Worm (Caenorhabditis elegans): ENCODE data around the gene ttbk-8.1.
"Not testable (repeated sequence)": the region's sequence is repeated elsewhere in the genome, so short reads cannot be mapped to it uniquely, and the experiment has no call there.

ttbk-8.1 gene

DNA sequence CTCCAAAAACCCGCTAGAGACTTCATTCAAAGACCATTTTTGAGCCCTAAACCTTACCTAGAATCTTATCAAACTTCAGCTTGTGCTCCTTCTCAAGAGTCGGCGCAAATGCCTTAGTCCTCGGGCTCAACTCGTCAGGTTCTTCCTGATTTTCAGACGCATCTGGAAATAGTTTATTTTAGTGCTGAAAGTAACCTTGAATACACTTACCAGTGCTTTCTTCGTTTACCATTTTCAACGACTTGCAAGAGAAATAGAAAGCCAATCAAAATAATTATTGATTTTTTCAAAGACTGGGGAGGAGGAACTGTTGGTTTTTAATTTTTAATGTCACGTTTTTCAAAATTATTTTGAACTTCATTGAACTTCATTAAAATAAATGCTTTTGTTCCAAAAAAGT, at the start of gene ttbk-8.1, which contains the start of gene Y38H8A.4:
TSS of gene ttbk-8.1 (plus strand) at position 301 of the 400 bp plus-strand sequence.
TSS of gene Y38H8A.4 (minus strand) at position 366 of the 400 bp plus-strand sequence.
- no peak for TF ChIP-seq unc-62 (GFP tag; optimal IDR thresholded peaks at IDR 0.05)

- no peak for TF ChIP-seq unc-62 (GFP tag; optimal IDR thresholded peaks at IDR 0.05)
These were observed 42.9 kb upstream of the ttbk-8.1 start, which contains the start of gene K09B11.4 for ce11 chrIV:13429240-13429639. Gene K09B11.4, plus strand, starts transcription at chrIV:13429540.

DNA sequence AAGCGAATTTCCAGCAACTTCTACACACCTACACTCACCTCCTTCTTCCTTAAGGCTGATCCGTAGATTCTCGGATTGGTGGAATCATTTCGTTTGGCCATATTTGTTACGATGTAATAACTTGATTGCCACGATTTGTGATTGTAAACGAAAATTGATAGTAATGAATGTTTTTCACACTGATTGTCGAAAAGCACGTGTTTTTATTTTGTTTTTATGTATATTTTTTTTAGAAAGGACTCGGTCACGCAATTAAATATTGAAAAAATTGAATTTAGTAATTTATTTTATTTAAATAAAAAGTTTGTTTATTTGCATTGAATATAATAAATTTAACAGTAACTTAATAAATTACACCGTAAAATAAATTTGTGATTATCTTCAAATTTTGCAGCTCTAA, 38.2 kb upstream of the ttbk-8.1 start, which contains the start of gene K09B11.5:
TSS of gene K09B11.5 (minus strand) at position 101 of the 400 bp plus-strand sequence.
- TF ChIP-seq unc-62 (GFP tag; optimal IDR thresholded peaks at IDR 0.05) = not testable (repeated sequence)

DNA sequence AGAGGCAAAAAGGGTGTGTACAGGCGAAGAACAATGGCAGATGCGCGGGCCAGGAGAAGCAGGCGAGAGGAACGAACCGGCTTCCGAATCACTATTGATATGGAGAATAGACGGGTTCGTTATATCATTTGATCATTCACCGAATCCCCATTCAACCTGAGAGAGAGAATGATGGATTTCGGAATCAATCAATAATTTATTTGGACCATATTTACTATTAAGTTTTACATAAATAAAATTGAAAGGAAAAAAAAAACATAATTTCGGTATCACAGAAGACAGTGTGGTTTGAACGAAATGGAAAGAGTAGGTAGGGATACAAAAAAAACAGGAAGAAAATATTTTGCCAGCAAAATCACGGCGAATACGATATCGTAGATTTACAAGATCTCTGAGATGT, 26.8 kb upstream of the ttbk-8.1 start, which contains the start of gene mam-3:
TSS of gene mam-3 (minus strand) at position 101 of the 400 bp plus-strand sequence.
- no peak for TF ChIP-seq unc-62 (GFP tag; optimal IDR thresholded peaks at IDR 0.05)

DNA sequence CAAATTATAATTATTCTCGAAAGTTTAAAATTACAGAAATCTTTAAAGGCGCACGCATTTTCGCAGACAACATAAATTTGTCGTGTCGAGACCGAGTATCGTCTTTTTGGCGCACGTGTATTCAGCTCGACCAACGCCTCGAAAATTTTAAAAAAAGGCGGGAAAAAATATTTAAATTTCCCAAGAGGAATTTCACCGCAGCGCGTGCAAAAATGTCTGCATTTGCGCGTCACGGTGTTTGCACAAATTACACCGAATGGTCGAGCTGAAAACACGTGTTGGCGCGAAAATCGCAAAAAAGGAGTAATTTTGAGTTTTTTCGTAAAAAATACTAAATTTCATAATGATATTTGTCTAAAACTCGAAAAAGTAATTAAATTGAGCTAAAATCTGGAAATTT, 21.4 kb upstream of the ttbk-8.1 start:
- no peak for TF ChIP-seq unc-62 (GFP tag; optimal IDR thresholded peaks at IDR 0.05)

- TF ChIP-seq unc-62 (GFP tag; optimal IDR thresholded peaks at IDR 0.05) = no peak
These were observed 18.6 kb upstream of the ttbk-8.1 start for ce11 chrIV:13453509-13453908.

DNA sequence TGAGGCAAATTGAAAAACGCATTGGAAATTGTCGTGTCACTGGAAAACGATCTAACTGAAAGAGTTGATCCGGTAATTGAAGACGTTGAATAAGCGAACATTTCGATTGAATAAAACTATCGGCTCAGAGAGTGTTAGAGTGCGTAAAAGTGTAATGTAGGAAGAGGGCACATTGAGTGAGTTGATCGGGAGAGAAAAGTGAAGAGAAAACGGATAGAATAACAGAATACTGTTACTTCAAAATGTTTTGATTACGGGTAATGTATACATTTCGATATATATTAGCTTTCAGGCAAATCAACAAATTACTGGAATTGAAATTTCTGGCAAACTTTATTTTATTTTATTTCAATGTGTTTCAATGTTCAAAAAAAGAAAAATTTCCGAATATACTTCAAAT, 17.4 kb upstream of the ttbk-8.1 start, which contains the start of gene uso-1:
TSS of gene uso-1 (minus strand) at position 101 of the 400 bp plus-strand sequence.
- TF ChIP-seq unc-62 (GFP tag; optimal IDR thresholded peaks at IDR 0.05) = no peak

ce11 chrIV:13455200-13455599, 16.9 kb upstream of the ttbk-8.1 start, which contains the start of gene Y38H8A.7:
Gene Y38H8A.7, plus strand, starts transcription at chrIV:13455500.
- TF ChIP-seq unc-62 (GFP tag; optimal IDR thresholded peaks at IDR 0.05) = not testable (repeated sequence)

- no peak for TF ChIP-seq unc-62 (GFP tag; optimal IDR thresholded peaks at IDR 0.05)
These were observed 15.2 kb upstream of the ttbk-8.1 start for ce11 chrIV:13456893-13457292.

ce11 chrIV:13458237-13458636, 13.9 kb upstream of the ttbk-8.1 start:
- TF ChIP-seq unc-62 (GFP tag; optimal IDR thresholded peaks at IDR 0.05) = no peak

ce11 chrIV:13460876-13461275, 11.2 kb upstream of the ttbk-8.1 start, which contains the start of gene Y38H8A.12:
Gene Y38H8A.12, minus strand, starts transcription at chrIV:13460976.
- TF ChIP-seq unc-62 (GFP tag; optimal IDR thresholded peaks at IDR 0.05) = no peak

- TF ChIP-seq unc-62 (GFP tag; optimal IDR thresholded peaks at IDR 0.05) = no peak
These were observed 6.3 kb upstream of the ttbk-8.1 start, which contains the start of gene fezf-1 for ce11 chrIV:13465797-13466196. Gene fezf-1, plus strand, starts transcription at chrIV:13466097.

DNA sequence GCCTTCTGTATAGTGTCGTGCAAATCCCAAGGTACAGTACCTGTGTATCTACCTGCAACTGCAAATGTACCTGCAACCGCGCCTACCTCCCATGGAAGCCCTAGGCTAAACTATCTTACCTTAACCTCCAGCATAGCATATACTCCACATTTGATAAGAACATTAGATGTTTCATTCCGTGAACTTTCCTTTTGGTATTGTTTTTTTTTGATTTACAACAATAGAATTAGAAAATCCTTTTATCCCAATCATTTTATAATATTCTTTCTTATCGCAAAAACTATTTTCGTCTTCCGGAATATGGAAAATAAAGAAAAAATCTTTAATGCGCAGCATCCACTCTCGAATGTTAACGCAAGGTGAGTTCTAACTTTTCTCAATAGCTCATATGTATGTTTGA, 2.0 kb downstream of the ttbk-8.1 start, which contains the start of gene Y38H8A.2:
TSS of gene Y38H8A.2 (plus strand) at position 301 of the 400 bp plus-strand sequence.
- TF ChIP-seq unc-62 (GFP tag; optimal IDR thresholded peaks at IDR 0.05) = no peak

- TF ChIP-seq unc-62 (GFP tag; optimal IDR thresholded peaks at IDR 0.05) = no peak
These were observed 10.4 kb downstream of the ttbk-8.1 start, which contains the start of gene Y38H8A.1 for ce11 chrIV:13482469-13482868. Gene Y38H8A.1, plus strand, starts transcription at chrIV:13482769.

- TF ChIP-seq unc-62 (GFP tag; optimal IDR thresholded peaks at IDR 0.05) = no peak
These were observed 11.5 kb downstream of the ttbk-8.1 start for ce11 chrIV:13483596-13483995.

ce11 chrIV:13487019-13487418, 14.9 kb downstream of the ttbk-8.1 start:
- TF ChIP-seq unc-62 (GFP tag; optimal IDR thresholded peaks at IDR 0.05) = no peak

ce11 chrIV:13487596-13487995, 15.5 kb downstream of the ttbk-8.1 start:
- TF ChIP-seq unc-62 (GFP tag; optimal IDR thresholded peaks at IDR 0.05) = no peak

All from whole organism, dauer.